Fruit fly (Drosophila melanogaster): Measurements from ENCODE around the gene CG32371.

DNA sequence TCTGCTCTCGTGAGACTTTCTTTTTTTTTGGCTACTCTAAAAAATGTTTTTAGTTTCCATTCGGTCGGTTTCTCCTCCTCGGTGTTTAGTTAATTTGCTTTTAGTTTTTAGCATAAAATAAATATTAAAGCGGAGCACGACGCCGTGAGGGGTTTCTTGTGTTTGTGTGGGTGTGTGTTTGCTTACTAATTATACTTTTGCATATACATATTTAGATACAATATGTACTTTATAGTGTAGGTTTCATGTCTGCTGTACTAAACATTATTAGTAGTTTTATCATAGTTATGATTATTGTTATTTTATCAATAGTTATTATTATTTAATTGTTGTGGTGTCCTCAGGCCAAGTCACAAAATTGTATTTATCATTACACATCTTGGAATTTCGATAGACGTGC lies 47.8 kb upstream of the CG32371 start:
- TF ChIP-seq CTCF (optimal IDR thresholded peaks at IDR 0.05) = no peak
- no peak for TF ChIP-seq CG8478 (optimal IDR thresholded peaks at IDR 0.05)

Data from S2 (cell line).